Fruit fly (Drosophila melanogaster) whole organism, adult: ENCODE data around the gene CG1640.
A peak's percentile ranks its signal among the peaks of the same experiment; 100 is the strongest.

Source experiments
- CG11617 ChIP-seq: fragments of 200-800 bp; sonication (Bioruptor generic); optimal IDR thresholded peaks from 2 replicates; lab custom pipeline; 2017; ENCODE audit warnings: mild to moderate bottlenecking, missing biosample characterization, missing genetic modification reagents, missing genetic modification characterization
- CG12768 ChIP-seq: fragments of 200-800 bp; sonication (Bioruptor generic); optimal IDR thresholded peaks from 2 replicates; lab custom pipeline; 2017; ENCODE audit warnings: missing biosample characterization, missing genetic modification characterization, mild to moderate bottlenecking, moderate library complexity, missing genetic modification reagents
- CG14711 ChIP-seq: fragments of 200-800 bp; sonication (Bioruptor generic); optimal IDR thresholded peaks from 2 replicates; lab custom pipeline; 2018; ENCODE audit warnings: missing biosample characterization, mild to moderate bottlenecking, missing genetic modification characterization, moderate library complexity
- CG1620 ChIP-seq: fragments of 200-800 bp; sonication (Bioruptor generic); optimal IDR thresholded peaks from 2 replicates; lab custom pipeline; 2016; ENCODE audit warnings: missing biosample characterization, missing genetic modification characterization
- CG33017 ChIP-seq: fragments of 200-800 bp; sonication (Bioruptor generic); optimal IDR thresholded peaks from 2 replicates; lab custom pipeline; 2018; ENCODE audit warnings: missing biosample characterization, mild to moderate bottlenecking, missing genetic modification characterization, moderate library complexity
- CG5204 ChIP-seq: fragments of 200-800 bp; sonication (Bioruptor generic); optimal IDR thresholded peaks from 2 replicates; lab custom pipeline; 2016; ENCODE audit warnings: missing biosample characterization, missing genetic modification characterization
- CG7045 ChIP-seq: fragments of 200-800 bp; sonication (Bioruptor generic); optimal IDR thresholded peaks from 2 replicates; lab custom pipeline; 2017; ENCODE audit warnings: missing biosample characterization, mild to moderate bottlenecking, missing genetic modification characterization
- CG7101 ChIP-seq: fragments of 200-800 bp; sonication (Bioruptor generic); optimal IDR thresholded peaks from 2 replicates; lab custom pipeline; 2018; ENCODE audit warnings: missing biosample characterization, mild to moderate bottlenecking, missing genetic modification characterization, moderate library complexity
- Clk ChIP-seq: fragments of 200-800 bp; sonication (Bioruptor generic); optimal IDR thresholded peaks from 2 replicates; lab custom pipeline; 2017; ENCODE audit warnings: missing biosample characterization, missing genetic modification characterization
- Crg-1 ChIP-seq: fragments of 200-800 bp; sonication (Bioruptor generic); optimal IDR thresholded peaks from 2 replicates; lab custom pipeline; 2016; ENCODE audit warnings: missing biosample characterization, missing genetic modification characterization
- Hr96 ChIP-seq: fragments of 200-800 bp; sonication (Bioruptor generic); optimal IDR thresholded peaks from 2 replicates; lab custom pipeline; 2016; ENCODE audit warnings: missing biosample characterization, missing genetic modification characterization
- Mnt ChIP-seq: fragments of 200-800 bp; sonication (Bioruptor generic); optimal IDR thresholded peaks from 2 replicates; lab custom pipeline; 2016; ENCODE audit warnings: missing biosample characterization, mild to moderate bottlenecking, missing genetic modification characterization
- bab1 ChIP-seq: fragments of 200-800 bp; sonication (Bioruptor generic); optimal IDR thresholded peaks from 3 replicates; lab custom pipeline; 2019; ENCODE audit warnings: missing biosample characterization, mild to moderate bottlenecking, missing genetic modification characterization, moderate library complexity
- cic ChIP-seq: fragments of 200-800 bp; sonication (Bioruptor generic); optimal IDR thresholded peaks from 2 replicates; lab custom pipeline; 2017; ENCODE audit warnings: missing biosample characterization, mild to moderate bottlenecking, missing genetic modification characterization, moderate library complexity
- cnc ChIP-seq, 2 experiments: fragments of >200 bp; optimal IDR thresholded peaks; 2 replicates each; lab custom pipeline; 2017
- kay ChIP-seq: fragments of 200-800 bp; sonication (Bioruptor generic); peaks from one replicate; lab custom pipeline; 2016; ENCODE audit warnings: missing biosample characterization, missing genetic modification characterization, borderline replicate concordance
- ovo ChIP-seq: fragments of 200-800 bp; sonication (Bioruptor generic); optimal IDR thresholded peaks from 2 replicates; lab custom pipeline; 2016; ENCODE audit warnings: missing biosample characterization, missing genetic modification characterization
- pad ChIP-seq: fragments of 200-800 bp; sonication (Bioruptor generic); optimal IDR thresholded peaks from 3 replicates; lab custom pipeline; 2017; ENCODE audit warnings: missing biosample characterization, missing genetic modification characterization, mild to moderate bottlenecking, moderate library complexity, missing genetic modification reagents
- tj ChIP-seq: fragments of 200-800 bp; sonication (Bioruptor generic); optimal IDR thresholded peaks from 3 replicates; lab custom pipeline; 2017; ENCODE audit warnings: missing biosample characterization, mild to moderate bottlenecking, missing genetic modification characterization, moderate library complexity
- toe ChIP-seq: fragments of 200-800 bp; sonication (Bioruptor generic); optimal IDR thresholded peaks from 2 replicates; lab custom pipeline; 2016; ENCODE audit warnings: missing biosample characterization, missing genetic modification characterization

CG1640 gene

dm6 chrX:13403553-13403952 lies 33.1 kb downstream of the CG1640 start:
- TF ChIP-seq CG33017 (no peak), Clk (GFP tag; lab: Kevin White, UChicago) (no peak), CG5204 (GFP tag; lab: Kevin White, UChicago) (no peak), pad (GFP tag; lab: Kevin White, UChicago) (no peak), tj (no peak), cnc (optimal IDR thresholded peaks at IDR 0.05; lab: Kevin White, UChicago) (no peak), CG12768 (GFP tag; lab: Kevin White, UChicago) (peak; percentile 43), CG14711 (peak; percentile 11), Mnt (peak; percentile 15), toe (GFP tag; lab: Kevin White, UChicago) (no peak), cic (GFP tag; lab: Kevin White, UChicago) (peak; percentile 68)

- TF ChIP-seq Clk (GFP tag; lab: Kevin White, UChicago) (peak; percentile 20), tj (peak; percentile 36), cic (GFP tag; lab: Kevin White, UChicago) (peak; percentile 90), ovo (GFP tag; lab: Kevin White, UChicago) (peak; percentile 67), CG7045 (peak; percentile 7), Crg-1 (GFP tag; lab: Kevin White, UChicago) (peak; percentile 26), kay (GFP tag; lab: Kevin White, UChicago) (no peak), Mnt (peak; percentile 70), cnc (optimal IDR thresholded peaks at IDR 0.05; lab: Kevin White, UChicago) (no peak), CG7101 (tag; lab: Kevin White, UChicago) (peak; percentile 40), CG1620 (peak; percentile 40), bab1 (GFP tag; lab: Kevin White, UChicago) (peak; percentile 24), pad (GFP tag; lab: Kevin White, UChicago) (no peak), Hr96 (GFP tag; lab: Kevin White, UChicago) (peak; percentile 85), CG14711 (peak; percentile 51), CG12768 (GFP tag; lab: Kevin White, UChicago) (peak; percentile 68), CG5204 (GFP tag; lab: Kevin White, UChicago) (peak; percentile 47), toe (GFP tag; lab: Kevin White, UChicago) (peak; percentile 37), CG33017 (peak; percentile 24), CG11617 (GFP tag; lab: Kevin White, UChicago) (peak; percentile 43)
Observed at dm6 chrX:13403962-13404830, 33.8 kb downstream of the CG1640 start, which contains the start of gene GstT4. Gene GstT4 (plus strand): TSS chrX:13404749.

dm6 chrX:13406293-13406692 lies 35.9 kb downstream of the CG1640 start:
- no peak for TF ChIP-seq Mnt

dm6 chrX:13407673-13408072 lies 37.3 kb downstream of the CG1640 start:
- TF ChIP-seq CG33017 (no peak), cnc (optimal IDR thresholded peaks at IDR 0.05; lab: Kevin White, UChicago) (peak in 1 of 2 experiments; percentile 26)

- no peak for TF ChIP-seq Hr96 (GFP tag; lab: Kevin White, UChicago)
- TF ChIP-seq CG1620: peak; percentile 4
- TF ChIP-seq CG5204 (GFP tag; lab: Kevin White, UChicago): no peak
- no peak for TF ChIP-seq CG12768 (GFP tag; lab: Kevin White, UChicago)
- peak; percentile 14 for TF ChIP-seq CG7101 (tag; lab: Kevin White, UChicago)
- TF ChIP-seq cnc (optimal IDR thresholded peaks at IDR 0.05; lab: Kevin White, UChicago): no peak
- no peak for TF ChIP-seq cic (GFP tag; lab: Kevin White, UChicago)
- TF ChIP-seq ovo (GFP tag; lab: Kevin White, UChicago): no peak
- TF ChIP-seq CG33017: no peak
Observed at dm6 chrX:13410887-13411286, 40.5 kb downstream of the CG1640 start.

- TF ChIP-seq kay (GFP tag; lab: Kevin White, UChicago) (no peak), Hr96 (GFP tag; lab: Kevin White, UChicago) (no peak), CG7101 (tag; lab: Kevin White, UChicago) (no peak)
Observed at dm6 chrX:13411376-13411973, 41.1 kb downstream of the CG1640 start.

dm6 chrX:13412941-13413613 lies 42.7 kb downstream of the CG1640 start, which contains the start of the genes CG1998 and Set2:
Gene CG1998 (minus strand): TSS chrX:13413074.
Gene Set2 (plus strand): TSS chrX:13413242.
- TF ChIP-seq CG11617 (GFP tag; lab: Kevin White, UChicago) (no peak), CG12768 (GFP tag; lab: Kevin White, UChicago) (no peak), Hr96 (GFP tag; lab: Kevin White, UChicago) (no peak), CG14711 (peak; percentile 91), ovo (GFP tag; lab: Kevin White, UChicago) (peak; percentile 50), CG7045 (no peak), kay (GFP tag; lab: Kevin White, UChicago) (no peak), CG5204 (GFP tag; lab: Kevin White, UChicago) (no peak), cic (GFP tag; lab: Kevin White, UChicago) (peak; percentile 64), tj (peak; percentile 7), bab1 (GFP tag; lab: Kevin White, UChicago) (peak; percentile 43), cnc (optimal IDR thresholded peaks at IDR 0.05; lab: Kevin White, UChicago) (no peak), Clk (GFP tag; lab: Kevin White, UChicago) (no peak), CG33017 (no peak), Mnt (peak; percentile 90), CG7101 (tag; lab: Kevin White, UChicago) (peak; percentile 36), CG1620 (peak; percentile 45), toe (GFP tag; lab: Kevin White, UChicago) (no peak), Crg-1 (GFP tag; lab: Kevin White, UChicago) (peak; percentile 31), pad (GFP tag; lab: Kevin White, UChicago) (peak; percentile 63)
